Worm (Caenorhabditis elegans) whole organism, L1 larva: Measurements from ENCODE around the gene F44E2.3.

Experiments used
- C34B4.2 ChIP-seq: sonication (generic microtip); optimal IDR thresholded peaks from 2 replicates; lab custom pipeline; 2017; ENCODE audit warnings: mild to moderate bottlenecking, missing genetic modification characterization, missing compliant biosample characterization
- aly-2 ChIP-seq: fragments of 150-350 bp; optimal IDR thresholded peaks from 2 replicates; lab custom pipeline; 2014; ENCODE audit warnings: missing biosample characterization, missing genetic modification characterization
- blmp-1 ChIP-seq: fragments of 150-350 bp; optimal IDR thresholded peaks from 2 replicates; lab custom pipeline; 2014; ENCODE audit warnings: missing biosample characterization, missing genetic modification characterization
- ceh-63 ChIP-seq: fragments of 200-800 bp; sonication (Bioruptor generic); optimal IDR thresholded peaks from 2 replicates; lab custom pipeline; 2018; ENCODE audit warnings: mild to moderate bottlenecking, missing genetic modification characterization, missing compliant biosample characterization
- ceh-8 ChIP-seq: fragments of 200-800 bp; sonication (Bioruptor generic); optimal IDR thresholded peaks from 2 replicates; lab custom pipeline; 2018; ENCODE audit warnings: mild to moderate bottlenecking, missing genetic modification characterization, moderate library complexity, missing compliant biosample characterization
- ceh-82 ChIP-seq, 3 experiments: fragments of 150-350 bp in 1 of 3; sonication (generic microtip) in 2 of 3; optimal IDR thresholded peaks; 2 replicates each; lab custom pipeline; 2014 to 2017; ENCODE audit warnings: missing biosample characterization in 3 of 3, missing genetic modification characterization in 3 of 3
- ceh-90 ChIP-seq: sonication (generic microtip); optimal IDR thresholded peaks from 2 replicates; lab custom pipeline; 2016; ENCODE audit warnings: missing genetic modification characterization, missing compliant biosample characterization
- dpl-1 ChIP-seq, 3 experiments: fragments of 150-350 bp in 2 of 3; sonication (generic microtip) in 1 of 3; optimal IDR thresholded peaks; 2 replicates each; lab custom pipeline; 2014 to 2017; ENCODE audit warnings: missing biosample characterization in 3 of 3, missing genetic modification characterization in 3 of 3, missing genetic modification reagents in 3 of 3
- dsc-1 ChIP-seq: sonication (generic microtip); optimal IDR thresholded peaks from 2 replicates; lab custom pipeline; 2016; ENCODE audit warnings: mild to moderate bottlenecking, missing genetic modification characterization, missing compliant biosample characterization
- egl-13 ChIP-seq: sonication (generic microtip); optimal IDR thresholded peaks from 2 replicates; lab custom pipeline; 2016; ENCODE audit warnings: missing genotype, missing genetic modification reagents, missing genetic modification characterization, missing compliant biosample characterization
- ets-5 ChIP-seq: fragments of 200-800 bp; sonication (Bioruptor generic); IDR thresholded peaks from 2 replicates; pipeline ENCODE4 v1.3.6; 2022; ENCODE audit warnings: missing genetic modification characterization, missing compliant biosample characterization
- fkh-10 ChIP-seq: sonication (generic microtip); optimal IDR thresholded peaks from 2 replicates; lab custom pipeline; 2017; ENCODE audit warnings: missing biosample characterization, missing genetic modification reagents, missing genetic modification characterization
- lin-15B ChIP-seq: fragments of 150-350 bp; sonication (generic microtip); optimal IDR thresholded peaks from 3 replicates; lab custom pipeline; 2014; ENCODE audit warnings: missing biosample characterization, missing genetic modification characterization
- lin-35 ChIP-seq, 2 experiments: fragments of 150-350 bp; optimal IDR thresholded peaks; 2 replicates each; lab custom pipeline; 2014; ENCODE audit warnings: missing biosample characterization in 2 of 2, missing genetic modification characterization in 2 of 2, missing genetic modification reagents in 2 of 2
- lir-3 ChIP-seq: sonication (generic microtip); optimal IDR thresholded peaks from 2 replicates; lab custom pipeline; 2016; ENCODE audit warnings: mild to moderate bottlenecking, missing genetic modification characterization, moderate library complexity, missing compliant biosample characterization; ENCODE audit not compliant: poor library complexity
- lsy-2 ChIP-seq, 2 experiments: fragments of 150-350 bp; optimal IDR thresholded peaks; 2 replicates each; lab custom pipeline; 2014; ENCODE audit warnings: missing biosample characterization in 2 of 2, missing genetic modification characterization in 2 of 2
- mdl-1 ChIP-seq, 2 experiments: fragments of 150-350 bp; optimal IDR thresholded peaks; 2 replicates each; lab custom pipeline; 2014 to 2017; ENCODE audit warnings: missing biosample characterization in 2 of 2, missing genetic modification characterization in 2 of 2, inconsistent platforms in 1 of 2
- mep-1 ChIP-seq: fragments of 150-350 bp; optimal IDR thresholded peaks from 2 replicates; lab custom pipeline; 2014; ENCODE audit warnings: missing biosample characterization, missing genetic modification characterization
- nhr-11 ChIP-seq: fragments of 150-350 bp; optimal IDR thresholded peaks from 2 replicates; lab custom pipeline; 2014; ENCODE audit warnings: missing biosample characterization, missing genetic modification characterization
- nhr-12 ChIP-seq: sonication (generic microtip); optimal IDR thresholded peaks from 2 replicates; lab custom pipeline; 2017; ENCODE audit warnings: missing biosample characterization, missing genetic modification characterization
- nhr-19 ChIP-seq: fragments of 200-800 bp; sonication (Bioruptor generic); conservative IDR thresholded peaks from 2 replicates; pipeline ENCODE4 v1.3.6; 2022; ENCODE audit warnings: missing genetic modification characterization, missing compliant biosample characterization
- nhr-20 ChIP-seq: sonication (generic microtip); optimal IDR thresholded peaks from 2 replicates; lab custom pipeline; 2016; ENCODE audit warnings: mild to moderate bottlenecking, missing genetic modification characterization, missing compliant biosample characterization
- nhr-84 ChIP-seq: sonication (generic microtip); optimal IDR thresholded peaks from 2 replicates; lab custom pipeline; 2017; ENCODE audit warnings: missing biosample characterization, missing genetic modification characterization
- pag-3 ChIP-seq: sonication (generic microtip); optimal IDR thresholded peaks from 2 replicates; lab custom pipeline; 2017; ENCODE audit warnings: missing genetic modification characterization, mild to moderate bottlenecking, missing compliant biosample characterization, antibody characterized with exemption, borderline replicate concordance; ENCODE audit not compliant: insufficient read depth
- pax-3 ChIP-seq: fragments of 200-800 bp; sonication (Bioruptor generic); optimal IDR thresholded peaks from 2 replicates; lab custom pipeline; 2018; ENCODE audit warnings: mild to moderate bottlenecking, missing genetic modification characterization, moderate library complexity, missing compliant biosample characterization
- pqm-1 ChIP-seq: sonication (generic microtip); optimal IDR thresholded peaks from 3 replicates; lab custom pipeline; 2017; ENCODE audit warnings: missing biosample characterization, missing genetic modification characterization
- rnt-1 ChIP-seq: sonication (generic microtip); optimal IDR thresholded peaks from 2 replicates; lab custom pipeline; 2016; ENCODE audit warnings: mild to moderate bottlenecking, missing genetic modification characterization, moderate library complexity, missing compliant biosample characterization
- snpc-4 ChIP-seq: fragments of 150-350 bp; optimal IDR thresholded peaks from 2 replicates; lab custom pipeline; 2014; ENCODE audit warnings: missing biosample characterization, missing genetic modification characterization
- snu-23 ChIP-seq: sonication (generic microtip); optimal IDR thresholded peaks from 2 replicates; lab custom pipeline; 2016; ENCODE audit warnings: missing genetic modification characterization, missing compliant biosample characterization
- sox-4 ChIP-seq: sonication (generic microtip); optimal IDR thresholded peaks from 2 replicates; lab custom pipeline; 2016; ENCODE audit warnings: missing genetic modification characterization, missing compliant biosample characterization
- swsn-7 ChIP-seq: sonication (generic microtip); optimal IDR thresholded peaks from 2 replicates; lab custom pipeline; 2016; ENCODE audit warnings: missing genetic modification characterization, missing compliant biosample characterization
- unc-30 ChIP-seq: sonication (generic microtip); optimal IDR thresholded peaks from 2 replicates; lab custom pipeline; 2017; ENCODE audit warnings: missing biosample characterization, missing genetic modification characterization
- unc-86 ChIP-seq: sonication (generic microtip); optimal IDR thresholded peaks from 2 replicates; lab custom pipeline; 2016; ENCODE audit warnings: missing genetic modification characterization, missing compliant biosample characterization
- vab-15 ChIP-seq: sonication (generic microtip); optimal IDR thresholded peaks from 2 replicates; lab custom pipeline; 2017; ENCODE audit warnings: missing genotype, mild to moderate bottlenecking, missing genetic modification characterization, missing compliant biosample characterization
- xbp-1 ChIP-seq: sonication (generic microtip); optimal IDR thresholded peaks from 2 replicates; lab custom pipeline; 2016; ENCODE audit warnings: missing genetic modification characterization, missing compliant biosample characterization
- zag-1 ChIP-seq: fragments of 150-350 bp; optimal IDR thresholded peaks from 2 replicates; lab custom pipeline; 2014; ENCODE audit warnings: missing biosample characterization, missing genetic modification characterization
- ztf-11 ChIP-seq, 2 experiments: sonication (generic microtip); optimal IDR thresholded peaks; 2 replicates each; lab custom pipeline; 2016 to 2017; ENCODE audit warnings: missing genetic modification characterization in 2 of 2, missing biosample characterization in 1 of 2, missing compliant biosample characterization in 1 of 2

The F44E2.3 gene

DNA sequence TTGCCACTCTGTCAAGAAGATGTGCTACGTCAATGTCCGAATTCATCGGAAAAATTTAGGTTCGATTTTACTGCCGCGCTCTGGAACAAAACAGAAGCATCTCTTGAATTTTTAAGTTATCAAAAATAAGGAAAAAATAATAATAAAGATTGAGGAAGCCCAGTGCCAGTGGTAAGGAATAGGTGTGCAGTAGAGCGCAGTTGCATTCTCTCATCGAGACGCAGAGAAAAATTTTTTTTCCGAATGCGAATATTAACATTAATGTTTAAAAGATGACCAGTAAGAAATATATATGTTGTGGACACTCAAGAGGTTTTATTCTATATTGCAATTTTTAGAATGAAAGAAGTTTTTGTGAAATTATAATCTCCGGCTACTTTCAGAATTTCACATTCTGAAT is 18.6 kb upstream of the F44E2.3 start (continued):
- TF ChIP-seq aly-2 (tag; lab: Kevin White, UChicago) = no peak
- TF ChIP-seq swsn-7 (tag; lab: Kevin White, UChicago) = peak; percentile 52
- TF ChIP-seq lir-3 (tag; lab: Kevin White, UChicago) = peak; percentile 44

DNA sequence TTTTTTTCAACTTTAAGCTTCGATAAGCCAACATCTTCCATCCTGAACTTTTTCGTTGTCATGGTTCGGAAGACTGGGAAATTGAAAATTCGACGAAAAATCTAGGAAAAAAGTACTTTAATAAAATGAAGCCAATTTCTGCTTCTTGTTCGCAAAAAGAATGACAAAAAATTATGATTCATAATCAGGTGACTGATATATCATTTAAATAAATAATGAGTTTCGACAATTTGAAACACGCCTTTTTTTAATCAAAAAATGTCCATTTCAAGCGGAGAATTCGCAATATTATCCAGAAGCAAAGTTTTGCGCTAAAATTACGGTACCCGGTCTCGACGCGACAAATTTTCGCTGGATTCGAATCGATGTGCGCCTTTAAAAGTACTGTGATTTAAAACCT is 16.0 kb upstream of the F44E2.3 start, which contains the start of gene F44E2.6:
Gene F44E2.6, minus strand, starts transcription at position 101 of the 400 bp plus-strand sequence.
- TF ChIP-seq C34B4.2 = no peak
- TF ChIP-seq pag-3 (tag; lab: Kevin White, UChicago) = no peak
- no peak for TF ChIP-seq nhr-84 (tag; lab: Kevin White, UChicago)
- TF ChIP-seq pax-3 = no peak
- TF ChIP-seq unc-30 (tag; lab: Kevin White, UChicago) = no peak
- TF ChIP-seq ceh-8 (GFP tag; lab: Kevin White, UChicago) = no peak
- TF ChIP-seq dpl-1 (GFP tag; optimal IDR thresholded peaks at IDR 0.05; lab: Kevin White, UChicago) = no peak
- TF ChIP-seq pqm-1 = no peak
- no peak for TF ChIP-seq vab-15
- TF ChIP-seq ztf-11 (tag; optimal IDR thresholded peaks at IDR 0.05; lab: Kevin White, UChicago) = no peak
- TF ChIP-seq lin-15B (tag; lab: Kevin White, UChicago) = no peak
- no peak for TF ChIP-seq nhr-19 (GFP tag; lab: Robert Waterston, UW)
- TF ChIP-seq mdl-1 (tag; optimal IDR thresholded peaks at IDR 0.05; lab: Kevin White, UChicago) = no peak
- no peak for TF ChIP-seq mep-1 (tag; lab: Kevin White, UChicago)
- TF ChIP-seq egl-13 (tag; lab: Kevin White, UChicago) = no peak

DNA sequence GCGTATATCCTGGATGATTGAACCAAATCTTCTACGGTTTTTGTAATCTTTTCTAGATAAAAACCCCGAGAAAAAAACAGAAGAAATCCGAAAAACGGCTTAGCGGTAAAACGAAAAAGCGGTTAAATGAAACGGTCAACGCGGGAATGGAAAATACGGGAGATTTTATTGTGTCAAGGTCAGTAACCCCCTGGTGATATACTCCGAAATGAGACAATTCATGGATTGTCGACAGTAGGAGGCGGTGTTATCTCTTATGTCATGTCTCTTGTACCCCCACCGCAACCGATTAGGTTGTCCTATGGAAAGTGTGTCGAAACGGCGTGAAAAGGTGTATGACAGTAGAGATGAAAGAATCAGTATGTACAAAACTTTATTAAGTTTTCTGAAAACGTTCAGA is 15.0 kb upstream of the F44E2.3 start:
- TF ChIP-seq rnt-1 (no peak), nhr-11 (no peak), blmp-1 (peak; percentile 81)

ce11 chrIII:8839813-8840212 is 10.7 kb upstream of the F44E2.3 start:
- TF ChIP-seq snu-23 (GFP tag; lab: Kevin White, UChicago) (no peak), pqm-1 (no peak), unc-86 (tag; lab: Kevin White, UChicago) (no peak), nhr-11 (no peak), blmp-1 (peak; percentile 73), C34B4.2 (no peak), rnt-1 (no peak), ceh-90 (no peak)
- TF ChIP-seq, all 84 proteins: peak for 1

DNA sequence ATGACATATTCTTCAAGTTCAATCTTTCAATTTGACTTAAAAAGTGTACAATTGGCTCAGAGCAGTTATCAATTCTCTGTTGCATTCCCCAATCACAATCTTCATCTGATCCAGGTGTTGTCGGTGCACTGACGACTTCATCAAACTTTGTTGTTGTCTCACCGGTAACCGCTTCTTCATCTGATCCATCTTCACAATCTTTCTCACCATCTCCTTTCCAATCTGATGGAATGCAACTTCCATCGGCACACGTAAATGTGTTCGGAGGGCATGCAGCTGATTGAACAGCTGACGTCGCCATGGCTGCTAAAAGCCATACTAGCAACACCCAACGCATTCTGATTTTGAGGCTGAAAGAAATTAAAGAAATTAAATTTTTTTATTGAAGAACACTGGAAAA is 9.0 kb upstream of the F44E2.3 start, which contains the start of gene F44E2.4:
Gene F44E2.4, minus strand, starts transcription at position 350 of the 400 bp plus-strand sequence.
- TF ChIP-seq nhr-12 (tag; lab: Kevin White, UChicago) (no peak), ceh-82 (tag; optimal IDR thresholded peaks at IDR 0.05; lab: Kevin White, UChicago) (no peak), C34B4.2 (no peak), mep-1 (tag; lab: Kevin White, UChicago) (no peak), ets-5 (GFP tag; lab: Robert Waterston, UW) (no peak)

- TF ChIP-seq mdl-1 (tag; optimal IDR thresholded peaks at IDR 0.05; lab: Kevin White, UChicago) (no peak), fkh-10 (no peak)
- TF ChIP-seq, all 84 proteins: peak for 0
These were observed 2.1 kb upstream of the F44E2.3 start, which contains the start of gene F44E2.10 for ce11 chrIII:8831059-8831750. F44E2.10 (minus strand) TSS chrIII:8831109.

DNA sequence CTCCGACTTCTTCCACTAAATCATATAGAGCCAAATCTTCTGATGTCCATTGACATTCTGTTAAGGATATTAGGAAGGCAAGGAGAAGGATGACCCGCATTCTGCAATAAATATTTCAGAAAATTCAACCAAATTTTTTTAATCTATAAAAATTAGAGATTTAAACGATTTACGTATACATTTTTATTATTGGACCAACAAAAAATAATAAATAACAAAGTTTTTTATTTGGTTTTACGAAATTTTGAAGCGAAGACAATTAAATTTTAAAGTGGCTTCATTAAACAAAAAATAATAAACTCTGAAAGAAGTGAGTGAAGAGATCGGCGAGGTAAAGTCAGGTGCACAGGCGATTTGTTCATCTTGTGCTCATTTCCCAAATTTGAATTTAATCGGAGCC is 2.0 kb downstream of the F44E2.3 start, which contains the start of gene F54F2.9:
Gene F54F2.9, minus strand, starts transcription at position 101 of the 400 bp plus-strand sequence.
- TF ChIP-seq lin-35 (GFP tag; optimal IDR thresholded peaks at IDR 0.05; lab: Kevin White, UChicago) = no peak
- TF ChIP-seq nhr-11 = no peak
- no peak for TF ChIP-seq lsy-2 (tag; optimal IDR thresholded peaks at IDR 0.05; lab: Kevin White, UChicago)
- no peak for TF ChIP-seq sox-4 (tag; lab: Kevin White, UChicago)
- no peak for TF ChIP-seq mep-1 (tag; lab: Kevin White, UChicago)
- TF ChIP-seq xbp-1 = no peak
- no peak for TF ChIP-seq nhr-20 (tag; lab: Kevin White, UChicago)
- TF ChIP-seq ceh-63 (GFP tag; lab: Kevin White, UChicago) = no peak
- TF ChIP-seq rnt-1 = no peak
- no peak for TF ChIP-seq unc-30 (tag; lab: Kevin White, UChicago)
- no peak for TF ChIP-seq snpc-4 (tag; lab: Kevin White, UChicago)
- TF ChIP-seq zag-1 (tag; lab: Kevin White, UChicago) = no peak
- no peak for TF ChIP-seq dsc-1 (tag; lab: Kevin White, UChicago)
